Worm (Caenorhabditis elegans): ENCODE measurements around the gene luc-7L3.

- TF ChIP-seq scrt-1 (GFP tag; IDR thresholded peaks at IDR 0.05) (no peak), ets-7 (tag; optimal IDR thresholded peaks at IDR 0.05) (no peak), ceh-36 (tag; optimal IDR thresholded peaks at IDR 0.05) (no peak), tra-4 (tag; optimal IDR thresholded peaks at IDR 0.05) (no peak), ceh-13 (GFP tag; optimal IDR thresholded peaks at IDR 0.05) (no peak), flt-1 (GFP tag; IDR thresholded peaks at IDR 0.05) (no peak), sea-1 (GFP tag; conservative IDR thresholded peaks at IDR 0.05) (no peak)
Measured at ce11 chrII:112231-112630, 14.4 kb upstream of the luc-7L3 start.

Measured in whole organism, early embryonic.